Fruit fly (Drosophila melanogaster): Measurements from ENCODE around the gene CG15155.

DNA sequence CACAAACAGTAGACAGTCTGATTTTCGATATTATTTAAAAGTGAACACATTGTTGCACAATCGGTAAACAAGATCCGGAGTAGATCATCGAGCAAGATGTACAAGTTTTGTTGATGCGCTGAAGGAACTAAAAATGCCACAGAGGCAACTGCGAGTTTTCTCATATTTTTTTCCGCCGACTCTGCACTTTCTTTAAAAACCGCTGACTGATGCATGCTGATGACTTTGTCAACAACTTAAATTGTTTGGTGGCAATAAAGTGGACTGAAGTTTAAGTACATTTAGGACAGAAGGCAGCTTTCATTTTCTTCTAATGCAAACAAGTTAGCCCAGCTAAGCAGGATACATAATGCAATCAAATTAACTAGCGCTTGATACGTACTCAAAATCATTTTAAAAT, 42.2 kb upstream of the CG15155 start:
- no peak for TF ChIP-seq pad (GFP tag; optimal IDR thresholded peaks at IDR 0.05)
- no peak for TF ChIP-seq CG5204 (GFP tag; optimal IDR thresholded peaks at IDR 0.05)
- no peak for TF ChIP-seq ovo (GFP tag; optimal IDR thresholded peaks at IDR 0.05)
- no peak for TF ChIP-seq bab1 (GFP tag; optimal IDR thresholded peaks at IDR 0.05)
- TF ChIP-seq cic (GFP tag; optimal IDR thresholded peaks at IDR 0.05), result no peak
- no peak for TF ChIP-seq CG7101 (tag; optimal IDR thresholded peaks at IDR 0.05)
- TF ChIP-seq CG14711 (tag; optimal IDR thresholded peaks at IDR 0.05), result no peak
- TF ChIP-seq CG33017 (tag; optimal IDR thresholded peaks at IDR 0.05), result no peak
- no peak for TF ChIP-seq CG11617 (GFP tag; optimal IDR thresholded peaks at IDR 0.05)

Measured in whole organism, adult.